Worm (Caenorhabditis elegans) whole organism, midembryonic: ENCODE data around the gene ceh-34.

Source experiments
- T22C8.4 ChIP-seq: fragments of 200-800 bp; sonication (Bioruptor generic); IDR thresholded peaks from 2 replicates; pipeline ENCODE4 v1.3.6; 2022; ENCODE audit warnings: missing genetic modification characterization, missing compliant biosample characterization
- cog-1 ChIP-seq: sonication (generic microtip); optimal IDR thresholded peaks from 2 replicates; lab custom pipeline; 2016; ENCODE audit warnings: missing genetic modification characterization, missing compliant biosample characterization
- flt-1 ChIP-seq: fragments of 200-800 bp; sonication (Bioruptor generic); IDR thresholded peaks from 2 replicates; pipeline ENCODE4 v1.3.6; 2022; ENCODE audit warnings: missing genetic modification characterization, missing compliant biosample characterization
- klf-2 ChIP-seq: fragments of 200-800 bp; sonication (Bioruptor generic); conservative IDR thresholded peaks from 2 replicates; pipeline ENCODE4 v1.3.6; 2022; ENCODE audit warnings: missing genetic modification reagents, missing genetic modification characterization, missing compliant biosample characterization
- med-1 ChIP-seq: sonication (generic microtip); optimal IDR thresholded peaks from 2 replicates; lab custom pipeline; 2017; ENCODE audit warnings: missing genetic modification characterization, mild to moderate bottlenecking, missing compliant biosample characterization, antibody characterized with exemption, missing genetic modification reagents; ENCODE audit not compliant: insufficient read depth
- ref-1 ChIP-seq: fragments of 200-800 bp; sonication (Bioruptor generic); conservative IDR thresholded peaks from 2 replicates; pipeline ENCODE4 v1.3.6; 2022; ENCODE audit warnings: missing genetic modification reagents, missing genetic modification characterization, missing compliant biosample characterization
- tab-1 ChIP-seq: fragments of 200-800 bp; sonication (Bioruptor generic); IDR thresholded peaks from 2 replicates; pipeline ENCODE4 v1.3.6; 2022; ENCODE audit warnings: missing genetic modification characterization, missing compliant biosample characterization
- ztf-23 ChIP-seq: fragments of 200-800 bp; sonication (Bioruptor generic); IDR thresholded peaks from 2 replicates; pipeline ENCODE4 v1.3.6; 2022; ENCODE audit warnings: missing genetic modification reagents, missing genetic modification characterization, missing compliant biosample characterization
- ztf-29 ChIP-seq: fragments of 200-800 bp; sonication (Bioruptor generic); IDR thresholded peaks from 2 replicates; pipeline ENCODE4 v1.3.6; 2022; ENCODE audit warnings: missing genetic modification reagents, missing genetic modification characterization, missing compliant biosample characterization

ce11 chrV:5362220-5362619 lies 42.8 kb upstream of the ceh-34 start:
- TF ChIP-seq cog-1, result no peak
- no peak for TF ChIP-seq flt-1 (GFP tag; lab: Robert Waterston, UW)
- no peak for TF ChIP-seq ztf-29
- TF ChIP-seq ref-1, result no peak
- no peak for TF ChIP-seq tab-1 (GFP tag; lab: Robert Waterston, UW)
- no peak for TF ChIP-seq med-1 (GFP tag; lab: Kevin White, UChicago)
- no peak for TF ChIP-seq T22C8.4
- no peak for TF ChIP-seq klf-2 (GFP tag; lab: Robert Waterston, UW)
- TF ChIP-seq ztf-23 (GFP tag; lab: Robert Waterston, UW), result no peak
